Worm (Caenorhabditis elegans): Measurements from ENCODE around the gene nhr-50.
"Not testable (repeated sequence)": the region's sequence is repeated elsewhere in the genome, so short reads cannot be mapped to it uniquely, and the experiment has no call there.

DNA sequence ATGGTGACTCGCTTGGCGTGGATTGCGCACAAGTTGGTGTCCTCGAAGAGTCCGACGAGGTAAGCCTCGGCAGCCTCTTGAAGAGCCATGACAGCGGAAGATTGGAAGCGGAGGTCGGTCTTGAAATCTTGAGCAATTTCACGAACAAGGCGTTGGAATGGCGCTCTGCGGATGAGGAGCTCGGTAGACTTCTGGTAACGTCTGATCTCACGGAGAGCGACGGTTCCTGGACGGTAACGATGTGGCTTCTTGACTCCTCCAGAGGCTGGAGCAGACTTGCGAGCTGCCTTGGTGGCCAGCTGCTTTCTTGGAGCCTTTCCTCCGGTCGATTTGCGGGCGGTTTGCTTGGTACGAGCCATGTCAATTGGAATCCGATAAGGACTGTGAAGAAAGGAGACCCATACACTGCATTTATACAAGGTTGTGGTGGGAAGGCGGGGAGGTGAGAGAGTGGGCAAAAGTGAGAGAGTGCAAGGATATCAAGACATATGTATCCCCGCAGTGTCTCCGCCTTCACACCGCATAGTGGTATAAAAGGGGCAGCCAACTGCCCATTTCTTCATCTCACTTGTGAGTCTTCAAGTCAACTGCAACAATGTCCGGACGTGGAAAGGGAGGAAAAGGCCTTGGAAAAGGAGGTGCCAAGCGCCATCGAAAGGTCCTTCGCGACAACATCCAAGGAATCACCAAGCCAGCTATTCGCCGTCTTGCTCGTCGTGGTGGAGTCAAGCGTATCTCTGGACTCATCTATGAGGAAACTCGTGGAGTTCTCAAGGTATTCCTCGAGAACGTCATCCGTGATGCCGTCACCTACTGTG lies 41.7 kb upstream of the nhr-50 start, which contains the start of the genes his-2 and his-1:
- TF ChIP-seq rec-8 (tag; optimal IDR thresholded peaks at IDR 0.05); F33H1.4 (GFP tag; IDR thresholded peaks at IDR 0.05); dpl-1 (GFP tag; optimal IDR thresholded peaks at IDR 0.05); ZK185.1 (tag; optimal IDR thresholded peaks at IDR 0.05; ENCODE audit: poor library complexity, severe bottlenecking); madf-8 (GFP tag; conservative IDR thresholded peaks at IDR 0.05); pha-4 (tag; optimal IDR thresholded peaks at IDR 0.05); ama-1 (optimal IDR thresholded peaks at IDR 0.05); ama-1 (GFP tag; optimal IDR thresholded peaks at IDR 0.05): not testable (repeated sequence)
